Fruit fly (Drosophila melanogaster) whole organism, embryonic: ENCODE results near the gene CG11158.
A peak's percentile ranks its signal among the peaks of the same experiment; 100 is the strongest.

Source experiments
- Adf1 ChIP-seq: fragments of 200-800 bp; sonication (Bioruptor generic); IDR thresholded peaks from 2 replicates; pipeline ENCODE4 v1.3.6; 2022; ENCODE audit warnings: missing biosample characterization, missing genetic modification characterization
- CG11695 ChIP-seq: fragments of 200-800 bp; sonication (Bioruptor generic); IDR thresholded peaks from 3 replicates; pipeline ENCODE4 v1.3.6; 2022; ENCODE audit warnings: missing biosample characterization, missing genetic modification characterization
- CG13287 ChIP-seq: fragments of 200-800 bp; sonication (Bioruptor generic); IDR thresholded peaks from 2 replicates; pipeline ENCODE4 v1.3.6; 2022; ENCODE audit warnings: missing biosample characterization, missing genetic modification characterization; ENCODE audit not compliant: partially characterized antibody
- CG14014 ChIP-seq: fragments of 200-800 bp; sonication (Bioruptor generic); IDR thresholded peaks from 2 replicates; pipeline ENCODE4 v1.3.6; 2022; ENCODE audit warnings: missing biosample characterization, missing genetic modification characterization
- CG15479 ChIP-seq: fragments of 200-800 bp; sonication (Bioruptor generic); optimal IDR thresholded peaks from 3 replicates; lab custom pipeline; 2019; ENCODE audit warnings: missing biosample characterization, mild to moderate bottlenecking, missing genetic modification characterization, moderate library complexity
- CG1602 ChIP-seq: fragments of 200-800 bp; sonication (Bioruptor generic); optimal IDR thresholded peaks from 3 replicates; lab custom pipeline; 2016; ENCODE audit warnings: missing biosample characterization, missing genetic modification characterization
- CG17385 ChIP-seq: fragments of 200-800 bp; sonication (Bioruptor generic); optimal IDR thresholded peaks from 3 replicates; lab custom pipeline; 2018; ENCODE audit warnings: missing biosample characterization, mild to moderate bottlenecking, missing genetic modification characterization
- CG2199 ChIP-seq: fragments of 200-800 bp; sonication (Bioruptor generic); IDR thresholded peaks from 3 replicates; pipeline ENCODE4 v1.3.6; 2022; ENCODE audit warnings: missing biosample characterization, missing genetic modification characterization
- CG32772 ChIP-seq: fragments of 200-800 bp; sonication (Bioruptor generic); IDR thresholded peaks from 2 replicates; pipeline ENCODE4 v1.3.6; 2022; ENCODE audit warnings: missing biosample characterization, missing genetic modification characterization
- CG3281 ChIP-seq: fragments of 200-800 bp; sonication (Bioruptor generic); optimal IDR thresholded peaks from 3 replicates; lab custom pipeline; 2017; ENCODE audit warnings: missing biosample characterization, mild to moderate bottlenecking, missing genetic modification characterization
- CG33213 ChIP-seq: fragments of 200-800 bp; sonication (Bioruptor generic); optimal IDR thresholded peaks from 3 replicates; lab custom pipeline; 2016; ENCODE audit warnings: missing biosample characterization, missing genetic modification characterization
- CG34224 ChIP-seq: fragments of 200-800 bp; sonication (Bioruptor generic); IDR thresholded peaks from 3 replicates; pipeline ENCODE4 v1.3.6; 2022; ENCODE audit warnings: missing biosample characterization, missing genetic modification characterization; ENCODE audit not compliant: partially characterized antibody
- CG3995 ChIP-seq: fragments of 200-800 bp; sonication (Bioruptor generic); optimal IDR thresholded peaks from 3 replicates; lab custom pipeline; 2016; ENCODE audit warnings: missing biosample characterization, missing genetic modification characterization
- CG42726 ChIP-seq: fragments of 200-800 bp; sonication (Bioruptor generic); IDR thresholded peaks from 2 replicates; pipeline ENCODE4 v1.3.6; 2022; ENCODE audit warnings: missing biosample characterization, missing genetic modification characterization; ENCODE audit not compliant: partially characterized antibody
- CG5245 ChIP-seq: fragments of 200-800 bp; sonication (Bioruptor generic); optimal IDR thresholded peaks from 3 replicates; lab custom pipeline; 2016; ENCODE audit warnings: missing biosample characterization, missing genetic modification characterization
- CG6654 ChIP-seq: fragments of 200-800 bp; sonication (Bioruptor generic); optimal IDR thresholded peaks from 2 replicates; lab custom pipeline; 2017; ENCODE audit warnings: missing biosample characterization, mild to moderate bottlenecking, missing genetic modification characterization
- CG6765 ChIP-seq: fragments of 200-800 bp; sonication (Bioruptor generic); optimal IDR thresholded peaks from 3 replicates; lab custom pipeline; 2017; ENCODE audit warnings: missing biosample characterization, mild to moderate bottlenecking, missing genetic modification characterization
- CG9437 ChIP-seq: fragments of 200-800 bp; sonication (Bioruptor generic); optimal IDR thresholded peaks from 2 replicates; lab custom pipeline; 2018; ENCODE audit warnings: missing biosample characterization, mild to moderate bottlenecking, missing genetic modification characterization
- CG9727 ChIP-seq: fragments of 200-800 bp; sonication (Bioruptor generic); optimal IDR thresholded peaks from 3 replicates; lab custom pipeline; 2017; ENCODE audit warnings: missing biosample characterization, mild to moderate bottlenecking, missing genetic modification characterization
- Dfd ChIP-seq, 2 experiments: fragments of >200 bp; optimal IDR thresholded peaks; 2 replicates each; lab custom pipeline; 2017; ENCODE audit warnings: missing biosample characterization in 2 of 2, missing genetic modification characterization in 2 of 2
- Dll ChIP-seq: fragments of 200-800 bp; sonication (Bioruptor generic); IDR thresholded peaks from 4 replicates; pipeline ENCODE4 v1.3.6; 2022; ENCODE audit warnings: missing biosample characterization, missing genetic modification characterization; ENCODE audit not compliant: partially characterized antibody
- HmgZ ChIP-seq: fragments of 200-800 bp; sonication (Bioruptor generic); optimal IDR thresholded peaks from 2 replicates; lab custom pipeline; 2018; ENCODE audit warnings: missing biosample characterization, mild to moderate bottlenecking, missing genetic modification characterization
- Hmr ChIP-seq: fragments of 200-800 bp; sonication (Bioruptor generic); optimal IDR thresholded peaks from 3 replicates; lab custom pipeline; 2017; ENCODE audit warnings: mild to moderate bottlenecking, missing biosample characterization, missing genetic modification reagents, missing genetic modification characterization
- Med ChIP-seq: fragments of 200-800 bp; sonication (Bioruptor generic); peaks from one replicate; lab custom pipeline; 2016; ENCODE audit warnings: missing biosample characterization, missing genetic modification characterization, mild to moderate bottlenecking, inconsistent platforms, moderate library complexity
- Oaz ChIP-seq: fragments of 200-800 bp; sonication (Bioruptor generic); IDR thresholded peaks from 2 replicates; pipeline ENCODE4 v1.3.6; 2022; ENCODE audit warnings: missing biosample characterization, missing genetic modification characterization
- Opbp ChIP-seq: fragments of 200-800 bp; sonication (Bioruptor generic); IDR thresholded peaks from 3 replicates; pipeline ENCODE4 v1.3.6; 2022; ENCODE audit warnings: missing biosample characterization, missing genetic modification characterization; ENCODE audit not compliant: partially characterized antibody
- Sox102F ChIP-seq: fragments of 200-800 bp; sonication (Bioruptor generic); optimal IDR thresholded peaks from 2 replicates; lab custom pipeline; 2018; ENCODE audit warnings: missing biosample characterization, mild to moderate bottlenecking, missing genetic modification characterization, moderate library complexity
- Tbp ChIP-seq: fragments of >200 bp; optimal IDR thresholded peaks from 2 replicates; lab custom pipeline; 2018; ENCODE audit warnings: missing biosample characterization, missing genetic modification characterization
- amos ChIP-seq: fragments of 200-800 bp; sonication (Bioruptor generic); IDR thresholded peaks from 2 replicates; pipeline ENCODE4 v1.3.6; 2022; ENCODE audit warnings: missing biosample characterization, missing genetic modification characterization; ENCODE audit not compliant: partially characterized antibody
- cato ChIP-seq: fragments of 200-800 bp; sonication (Bioruptor generic); optimal IDR thresholded peaks from 2 replicates; lab custom pipeline; 2016; ENCODE audit warnings: missing biosample characterization, missing genetic modification characterization, borderline replicate concordance
- caup ChIP-seq: fragments of 200-800 bp; sonication (Bioruptor generic); optimal IDR thresholded peaks from 3 replicates; lab custom pipeline; 2017; ENCODE audit warnings: missing biosample characterization, mild to moderate bottlenecking, missing genetic modification characterization, moderate library complexity; ENCODE audit not compliant: severe bottlenecking
- ci ChIP-seq: fragments of 200-800 bp; sonication (Bioruptor generic); IDR thresholded peaks from 3 replicates; pipeline ENCODE4 v1.3.6; 2022; ENCODE audit warnings: missing biosample characterization, missing genetic modification characterization
- esg ChIP-seq: fragments of 200-800 bp; sonication (Bioruptor generic); conservative IDR thresholded peaks from 2 replicates; pipeline ENCODE4 v1.3.6; 2022; ENCODE audit warnings: missing biosample characterization, missing genetic modification characterization
- ftz-f1 ChIP-seq: fragments of 200-800 bp; sonication (Bioruptor generic); optimal IDR thresholded peaks from 2 replicates; lab custom pipeline; 2016; ENCODE audit warnings: missing biosample characterization, missing genetic modification characterization
- grn ChIP-seq: fragments of 200-800 bp; sonication (Bioruptor generic); optimal IDR thresholded peaks from 3 replicates; lab custom pipeline; 2017; ENCODE audit warnings: missing biosample characterization, missing genetic modification characterization
- hbn ChIP-seq: fragments of 200-800 bp; sonication (Bioruptor generic); IDR thresholded peaks from 2 replicates; pipeline ENCODE4 v1.3.6; 2022; ENCODE audit warnings: missing biosample characterization, missing genetic modification characterization; ENCODE audit not compliant: partially characterized antibody
- her ChIP-seq: fragments of 200-800 bp; sonication (Bioruptor generic); optimal IDR thresholded peaks from 2 replicates; lab custom pipeline; 2016; ENCODE audit warnings: missing biosample characterization, missing genetic modification characterization
- inv ChIP-seq: fragments of 200-800 bp; sonication (Bioruptor generic); IDR thresholded peaks from 2 replicates; pipeline ENCODE4 v1.3.6; 2022; ENCODE audit warnings: missing biosample characterization, missing genetic modification characterization; ENCODE audit not compliant: partially characterized antibody
- ken ChIP-seq: fragments of 200-800 bp; sonication (Bioruptor generic); IDR thresholded peaks from 3 replicates; pipeline ENCODE4 v1.3.6; 2022; ENCODE audit warnings: missing biosample characterization, missing genetic modification characterization
- lola ChIP-seq, 3 experiments: fragments of >200 bp in 2 of 3; fragments of 200-800 bp in 1 of 3; sonication (Bioruptor generic) in 1 of 3; optimal IDR thresholded peaks; 2 replicates each; lab custom pipeline; 2017 to 2019; ENCODE audit warnings: missing biosample characterization in 3 of 3, missing genetic modification characterization in 3 of 3, mild to moderate bottlenecking in 1 of 3, moderate library complexity in 1 of 3
- nmo ChIP-seq: fragments of 200-800 bp; sonication (Bioruptor generic); optimal IDR thresholded peaks from 2 replicates; lab custom pipeline; 2018; ENCODE audit warnings: missing biosample characterization, mild to moderate bottlenecking, missing genetic modification characterization, moderate library complexity
- oc ChIP-seq: fragments of 200-800 bp; sonication (Bioruptor generic); optimal IDR thresholded peaks from 2 replicates; lab custom pipeline; 2018; ENCODE audit warnings: missing biosample characterization, mild to moderate bottlenecking, missing genetic modification characterization, moderate library complexity
- peb ChIP-seq: fragments of 200-800 bp; sonication (Bioruptor generic); IDR thresholded peaks from 2 replicates; pipeline ENCODE4 v1.3.6; 2022; ENCODE audit warnings: missing biosample characterization, missing genetic modification characterization
- seq ChIP-seq: fragments of 200-800 bp; sonication (Bioruptor generic); IDR thresholded peaks from 2 replicates; pipeline ENCODE4 v1.3.6; 2022; ENCODE audit warnings: missing biosample characterization, missing genetic modification characterization
- so ChIP-seq: fragments of 200-800 bp; sonication (Bioruptor generic); IDR thresholded peaks from 3 replicates; pipeline ENCODE4 v1.3.6; 2022; ENCODE audit warnings: missing biosample characterization, missing genetic modification characterization

Gene CG11158

dm6 chrX:13641115-13641890 lies 41.4 kb upstream of the CG11158 start (continued):
- TF ChIP-seq Dfd (GFP tag; optimal IDR thresholded peaks at IDR 0.05; lab: Kevin White, UChicago) (no peak), lola (GFP tag; optimal IDR thresholded peaks at IDR 0.05; lab: Kevin White, UChicago) (peak in 1 of 3 experiments; percentile 79), peb (GFP tag; lab: Robert Waterston, UW) (peak; percentile 62; the same call in 1 of the 2 replicates), CG33213 (peak; percentile 94), Opbp (no peak), CG1602 (GFP tag; lab: Kevin White, UChicago) (peak; percentile 91), inv (GFP tag; lab: Robert Waterston, UW) (no peak), oc (peak; percentile 88), CG11695 (GFP tag; lab: Robert Waterston, UW) (peak; percentile 91), CG9727 (GFP tag; lab: Kevin White, UChicago) (peak; percentile 91), CG32772 (GFP tag; lab: Robert Waterston, UW) (peak; percentile 89), cato (GFP tag; lab: Kevin White, UChicago) (peak; percentile 90), grn (peak; percentile 94), Sox102F (GFP tag; lab: Kevin White, UChicago) (peak; percentile 95), ken (peak; percentile 91), seq (GFP tag; lab: Robert Waterston, UW) (peak; percentile 88), CG5245 (GFP tag; lab: Kevin White, UChicago) (peak; percentile 84)

- no peak for TF ChIP-seq ken
- TF ChIP-seq nmo (GFP tag; lab: Kevin White, UChicago): no peak
- TF ChIP-seq Adf1 (GFP tag; lab: Robert Waterston, UW): peak; percentile 61; the same call in 1 of the 2 replicates
- TF ChIP-seq ftz-f1 (GFP tag; lab: Kevin White, UChicago): peak; percentile 77
- TF ChIP-seq CG9437 (GFP tag; lab: Kevin White, UChicago): peak; percentile 74
- peak; percentile 31 for TF ChIP-seq CG3281 (GFP tag; lab: Kevin White, UChicago)
- TF ChIP-seq caup (GFP tag; lab: Kevin White, UChicago): peak; percentile 55
- peak; percentile 81; the same call in 1 of the 3 replicates for TF ChIP-seq CG2199 (GFP tag; lab: Robert Waterston, UW)
- peak; percentile 36; the same call in 2 of the 4 replicates for TF ChIP-seq Dll
- peak; percentile 76 for TF ChIP-seq CG17385 (GFP tag; lab: Kevin White, UChicago)
- peak; percentile 16 for TF ChIP-seq Hmr
- peak; percentile 87 for TF ChIP-seq Med (GFP tag; lab: Kevin White, UChicago)
- peak; percentile 25; the same call in 2 of the 3 replicates for TF ChIP-seq so (GFP tag; lab: Robert Waterston, UW)
- peak; percentile 50; the same call in 1 of the 2 replicates for TF ChIP-seq CG42726 (GFP tag; lab: Robert Waterston, UW)
- no peak for TF ChIP-seq CG6654 (GFP tag; lab: Kevin White, UChicago)
- TF ChIP-seq CG3995 (GFP tag; lab: Kevin White, UChicago): peak; percentile 86
- TF ChIP-seq esg (GFP tag; lab: Robert Waterston, UW): no peak
- no peak for TF ChIP-seq Tbp (GFP tag; lab: Kevin White, UChicago)
- TF ChIP-seq Oaz (GFP tag; lab: Robert Waterston, UW): no peak
- TF ChIP-seq CG14014 (GFP tag; lab: Robert Waterston, UW): no peak
- peak; percentile 17 for TF ChIP-seq HmgZ (tag; lab: Kevin White, UChicago)
- TF ChIP-seq amos: peak; percentile 29; the same call in 1 of the 2 replicates
- TF ChIP-seq CG15479: peak; percentile 60
- peak; percentile 34; the same call in 1 of the 3 replicates for TF ChIP-seq CG34224 (GFP tag; lab: Robert Waterston, UW)
- TF ChIP-seq ci (GFP tag; lab: Robert Waterston, UW): peak; percentile 54; the same call in 2 of the 3 replicates
- TF ChIP-seq CG6765 (GFP tag; lab: Kevin White, UChicago): peak; percentile 26
- no peak for TF ChIP-seq her (GFP tag; lab: Kevin White, UChicago)
- TF ChIP-seq CG13287 (GFP tag; lab: Robert Waterston, UW): peak; percentile 28; the same call in 1 of the 2 replicates
- peak; percentile 37; the same call in 1 of the 2 replicates for TF ChIP-seq hbn (GFP tag; lab: Robert Waterston, UW)
Observed at dm6 chrX:13641891-13642617, 40.7 kb upstream of the CG11158 start.
